Fruit fly (Drosophila melanogaster) whole organism, prepupa: ENCODE measurements around the gene CG7458.

Experiments
- CG6276 ChIP-seq: fragments of 200-800 bp; sonication (Bioruptor generic); optimal IDR thresholded peaks from 2 replicates; lab custom pipeline; 2017; ENCODE audit warnings: missing biosample characterization, mild to moderate bottlenecking, missing genetic modification characterization
- Eip75B ChIP-seq: fragments of 200-800 bp; sonication (Bioruptor generic); optimal IDR thresholded peaks from 3 replicates; lab custom pipeline; 2016; ENCODE audit warnings: missing biosample characterization, missing genetic modification characterization
- Eip93F ChIP-seq: fragments of 200-800 bp; sonication (Bioruptor generic); optimal IDR thresholded peaks from 2 replicates; lab custom pipeline; 2016; ENCODE audit warnings: missing biosample characterization, mild to moderate bottlenecking, missing genetic modification characterization
- Ets21C ChIP-seq: fragments of 200-800 bp; sonication (Bioruptor generic); optimal IDR thresholded peaks from 3 replicates; lab custom pipeline; 2016; ENCODE audit warnings: missing biosample characterization, missing genetic modification characterization
- Hr39 ChIP-seq: fragments of 200-800 bp; sonication (Bioruptor generic); optimal IDR thresholded peaks from 2 replicates; lab custom pipeline; 2016; ENCODE audit warnings: missing biosample characterization, missing genetic modification characterization
- Met ChIP-seq: fragments of 200-800 bp; sonication (Bioruptor generic); optimal IDR thresholded peaks from 3 replicates; lab custom pipeline; 2016; ENCODE audit warnings: missing biosample characterization, missing genetic modification characterization
- OdsH ChIP-seq: fragments of 200-800 bp; sonication (Bioruptor generic); optimal IDR thresholded peaks from 3 replicates; lab custom pipeline; 2016; ENCODE audit warnings: missing biosample characterization, missing genetic modification characterization
- Sox14 ChIP-seq: fragments of 200-800 bp; sonication (Bioruptor generic); optimal IDR thresholded peaks from 3 replicates; lab custom pipeline; 2016; ENCODE audit warnings: missing biosample characterization, missing genetic modification characterization
- spab ChIP-seq: fragments of 200-800 bp; sonication (Bioruptor generic); optimal IDR thresholded peaks from 2 replicates; lab custom pipeline; 2017; ENCODE audit warnings: missing biosample characterization, mild to moderate bottlenecking, missing genetic modification characterization, missing genetic modification reagents

- TF ChIP-seq Hr39 (GFP tag; lab: Kevin White, UChicago) (no peak), Eip75B (GFP tag; lab: Kevin White, UChicago) (no peak), Ets21C (GFP tag; lab: Kevin White, UChicago) (no peak), OdsH (GFP tag; lab: Kevin White, UChicago) (no peak), spab (GFP tag; lab: Kevin White, UChicago) (no peak), Sox14 (GFP tag; lab: Kevin White, UChicago) (no peak), Met (GFP tag; lab: Kevin White, UChicago) (no peak), CG6276 (no peak), Eip93F (GFP tag; lab: Kevin White, UChicago) (no peak)
Measured at dm6 chr3L:21941615-21942259, 13.2 kb upstream of the CG7458 start, which contains the start of the genes PolH and CG14562.
